Worm (Caenorhabditis elegans): ENCODE results near the gene rme-1.

DNA sequence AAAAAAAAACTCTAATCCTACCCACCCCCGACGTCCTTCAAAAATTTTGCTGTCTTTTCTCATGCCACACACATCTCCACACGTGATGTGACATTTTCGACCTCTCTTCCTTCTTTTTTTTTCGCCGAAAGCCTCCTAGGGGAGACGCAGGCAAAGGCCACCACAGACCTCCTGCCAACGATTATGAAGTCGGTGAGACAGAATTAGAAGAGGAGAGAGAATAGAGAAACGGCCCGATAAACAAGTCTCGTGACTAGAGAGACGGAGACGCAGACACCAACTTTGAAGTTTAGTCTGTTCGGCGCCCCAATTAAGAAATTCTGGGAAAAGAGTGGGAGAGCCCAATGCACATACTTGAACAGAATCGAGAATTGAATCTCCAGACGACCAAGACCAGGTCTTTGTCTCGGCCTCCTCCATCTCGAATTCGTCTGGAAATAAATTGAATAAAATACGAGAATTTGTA, 15.8 kb downstream of the rme-1 start:
- TF ChIP-seq pes-1 (GFP tag; IDR thresholded peaks at IDR 0.05) (0 out of 2 replicates have a peak, but pooled peaks have one; percentile 49), ceh-36 (tag; optimal IDR thresholded peaks at IDR 0.05) (no peak), ets-7 (tag; optimal IDR thresholded peaks at IDR 0.05) (no peak), sea-1 (GFP tag; conservative IDR thresholded peaks at IDR 0.05) (peak; percentile 46; the same call in 1 of the 2 replicates), hnd-1 (tag; optimal IDR thresholded peaks at IDR 0.05) (no peak), tbx-37 (GFP tag; conservative IDR thresholded peaks at IDR 0.05) (no peak), ama-1 (optimal IDR thresholded peaks at IDR 0.05) (no peak), tra-4 (tag; optimal IDR thresholded peaks at IDR 0.05) (no peak)
